Worm (Caenorhabditis elegans) whole organism, midembryonic: Measurements from ENCODE around the gene T09F5.1.

ENCODE experiments used
- T22C8.4 ChIP-seq: fragments of 200-800 bp; sonication (Bioruptor generic); IDR thresholded peaks from 2 replicates; pipeline ENCODE4 v1.3.6; 2022; ENCODE audit warnings: missing genetic modification characterization, missing compliant biosample characterization
- cog-1 ChIP-seq: sonication (generic microtip); optimal IDR thresholded peaks from 2 replicates; lab custom pipeline; 2016; ENCODE audit warnings: missing genetic modification characterization, missing compliant biosample characterization
- flt-1 ChIP-seq: fragments of 200-800 bp; sonication (Bioruptor generic); IDR thresholded peaks from 2 replicates; pipeline ENCODE4 v1.3.6; 2022; ENCODE audit warnings: missing genetic modification characterization, missing compliant biosample characterization
- klf-2 ChIP-seq: fragments of 200-800 bp; sonication (Bioruptor generic); conservative IDR thresholded peaks from 2 replicates; pipeline ENCODE4 v1.3.6; 2022; ENCODE audit warnings: missing genetic modification reagents, missing genetic modification characterization, missing compliant biosample characterization
- med-1 ChIP-seq: sonication (generic microtip); optimal IDR thresholded peaks from 2 replicates; lab custom pipeline; 2017; ENCODE audit warnings: missing genetic modification characterization, mild to moderate bottlenecking, missing compliant biosample characterization, antibody characterized with exemption, missing genetic modification reagents; ENCODE audit not compliant: insufficient read depth
- ref-1 ChIP-seq: fragments of 200-800 bp; sonication (Bioruptor generic); conservative IDR thresholded peaks from 2 replicates; pipeline ENCODE4 v1.3.6; 2022; ENCODE audit warnings: missing genetic modification reagents, missing genetic modification characterization, missing compliant biosample characterization
- ztf-23 ChIP-seq: fragments of 200-800 bp; sonication (Bioruptor generic); IDR thresholded peaks from 2 replicates; pipeline ENCODE4 v1.3.6; 2022; ENCODE audit warnings: missing genetic modification reagents, missing genetic modification characterization, missing compliant biosample characterization

DNA sequence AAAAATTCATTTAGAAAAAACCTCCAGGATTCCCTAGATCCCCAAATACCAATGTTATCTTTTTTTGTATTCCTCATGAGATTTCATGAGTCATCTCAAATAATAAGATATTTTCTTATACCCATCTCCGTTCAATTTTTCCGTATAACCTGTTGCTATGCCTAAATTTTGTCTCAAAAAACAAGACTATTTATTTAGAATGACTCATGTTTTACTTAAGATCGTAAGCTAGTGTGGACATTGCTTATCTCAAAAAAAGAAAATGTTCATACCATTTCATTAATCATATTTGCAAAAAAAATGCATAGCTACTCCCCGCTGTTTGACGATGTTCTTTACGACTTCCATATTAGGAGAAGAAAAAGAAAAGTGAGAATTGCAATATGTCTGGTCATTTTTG is 8.7 kb upstream of the T09F5.1 start, which contains the start of gene K08F9.3:
- TF ChIP-seq klf-2 (no peak), ztf-23 (no peak), ref-1 (GFP tag; lab: Robert Waterston, UW) (no peak), cog-1 (tag; lab: Kevin White, UChicago) (no peak), T22C8.4 (no peak), flt-1 (GFP tag; lab: Robert Waterston, UW) (no peak), med-1 (GFP tag; lab: Kevin White, UChicago) (no peak)
